Worm (Caenorhabditis elegans) whole organism, early embryonic: Measurements from ENCODE around the gene F44G3.7.

Experiments
- B0310.2 ChIP-seq: sonication (generic microtip); optimal IDR thresholded peaks from 2 replicates; lab custom pipeline; 2016; ENCODE audit warnings: mild to moderate bottlenecking, missing genetic modification characterization, missing compliant biosample characterization
- F13C5.2 ChIP-seq: sonication (generic microtip); optimal IDR thresholded peaks from 2 replicates; lab custom pipeline; 2017; ENCODE audit warnings: mild to moderate bottlenecking, missing genetic modification characterization, inconsistent platforms, missing compliant biosample characterization
- aly-1 ChIP-seq: sonication (generic microtip); optimal IDR thresholded peaks from 2 replicates; lab custom pipeline; 2016; ENCODE audit warnings: missing genetic modification characterization, missing compliant biosample characterization
- ama-1 ChIP-seq: fragments of 150-350 bp; optimal IDR thresholded peaks from 2 replicates; lab custom pipeline; 2014
- ceh-13 ChIP-seq: fragments of 200-800 bp; sonication (Bioruptor generic); optimal IDR thresholded peaks from 2 replicates; lab custom pipeline; 2018; ENCODE audit warnings: mild to moderate bottlenecking, missing genetic modification characterization, missing compliant biosample characterization
- ceh-36 ChIP-seq: sonication (generic microtip); optimal IDR thresholded peaks from 2 replicates; lab custom pipeline; 2016; ENCODE audit warnings: missing genetic modification characterization, inconsistent platforms, missing compliant biosample characterization
- ets-7 ChIP-seq: sonication (generic microtip); optimal IDR thresholded peaks from 2 replicates; lab custom pipeline; 2016; ENCODE audit warnings: missing genotype, missing genetic modification characterization, missing compliant biosample characterization
- flt-1 ChIP-seq: fragments of 200-800 bp; sonication (Bioruptor generic); IDR thresholded peaks from 2 replicates; pipeline ENCODE4 v1.3.6; 2022; ENCODE audit warnings: missing genetic modification characterization, missing compliant biosample characterization
- hmbx-1 ChIP-seq: sonication (generic microtip); optimal IDR thresholded peaks from 2 replicates; lab custom pipeline; 2016; ENCODE audit warnings: mild to moderate bottlenecking, missing genetic modification characterization, missing compliant biosample characterization
- hmg-4 ChIP-seq: fragments of 200-800 bp; sonication (Bioruptor generic); optimal IDR thresholded peaks from 2 replicates; lab custom pipeline; 2018; ENCODE audit warnings: mild to moderate bottlenecking, missing genetic modification characterization, missing compliant biosample characterization
- hnd-1 ChIP-seq: sonication (generic microtip); optimal IDR thresholded peaks from 2 replicates; lab custom pipeline; 2016; ENCODE audit warnings: missing genetic modification characterization, missing compliant biosample characterization
- pes-1 ChIP-seq: fragments of 200-800 bp; sonication (Bioruptor generic); IDR thresholded peaks from 2 replicates; pipeline ENCODE4 v1.3.6; 2022; ENCODE audit warnings: missing genetic modification reagents, missing genetic modification characterization, missing compliant biosample characterization
- scrt-1 ChIP-seq: fragments of 200-800 bp; sonication (Bioruptor generic); IDR thresholded peaks from 2 replicates; pipeline ENCODE4 v1.3.6; 2022; ENCODE audit warnings: missing genetic modification characterization, missing compliant biosample characterization
- sea-1 ChIP-seq: fragments of 200-800 bp; sonication (Bioruptor generic); conservative IDR thresholded peaks from 2 replicates; pipeline ENCODE4 v1.3.6; 2022; ENCODE audit warnings: missing genetic modification characterization, missing compliant biosample characterization
- tbx-11 ChIP-seq: fragments of 200-800 bp; sonication (Bioruptor generic); IDR thresholded peaks from 2 replicates; pipeline ENCODE4 v1.3.6; 2022; ENCODE audit warnings: missing genetic modification characterization, missing compliant biosample characterization
- tbx-37 ChIP-seq: fragments of 200-800 bp; sonication (Bioruptor generic); conservative IDR thresholded peaks from 2 replicates; pipeline ENCODE4 v1.3.6; 2022; ENCODE audit warnings: missing genetic modification reagents, missing genetic modification characterization, missing compliant biosample characterization
- tra-4 ChIP-seq: sonication (generic microtip); optimal IDR thresholded peaks from 2 replicates; lab custom pipeline; 2017; ENCODE audit warnings: missing genetic modification characterization, missing compliant biosample characterization

F44G3.7 gene

ce11 chrV:16145009-16145408 lies 8.1 kb upstream of the F44G3.7 start:
- TF ChIP-seq scrt-1 (GFP tag; lab: Robert Waterston, UW) (no peak), hnd-1 (tag; lab: Kevin White, UChicago) (no peak), ceh-36 (tag; lab: Kevin White, UChicago) (no peak), tbx-11 (GFP tag; lab: Robert Waterston, UW) (no peak), sea-1 (GFP tag; lab: Robert Waterston, UW) (no peak), B0310.2 (tag; lab: Kevin White, UChicago) (no peak), pes-1 (GFP tag; lab: Robert Waterston, UW) (no peak), flt-1 (no peak), tra-4 (tag; lab: Kevin White, UChicago) (no peak), ama-1 (lab: Kevin White, UChicago) (no peak)

ce11 chrV:16143066-16143581 lies 6.2 kb upstream of the F44G3.7 start, which contains the start of gene fbxa-88:
Gene fbxa-88, minus strand, starts transcription at chrV:16143116.
- TF ChIP-seq hmbx-1 (tag; lab: Kevin White, UChicago), result no peak
- TF ChIP-seq tra-4 (tag; lab: Kevin White, UChicago), result no peak
- no peak for TF ChIP-seq ceh-13 (GFP tag; lab: Kevin White, UChicago)
- no peak for TF ChIP-seq B0310.2 (tag; lab: Kevin White, UChicago)
- TF ChIP-seq hnd-1 (tag; lab: Kevin White, UChicago), result no peak

- no peak for TF ChIP-seq sea-1 (GFP tag; lab: Robert Waterston, UW)
- TF ChIP-seq F13C5.2, result no peak
- no peak for TF ChIP-seq hmbx-1 (tag; lab: Kevin White, UChicago)
- TF ChIP-seq ceh-13 (GFP tag; lab: Kevin White, UChicago), result no peak
- TF ChIP-seq aly-1, result no peak
- no peak for TF ChIP-seq flt-1
- TF ChIP-seq tra-4 (tag; lab: Kevin White, UChicago), result no peak
- no peak for TF ChIP-seq ets-7
- no peak for TF ChIP-seq ama-1 (lab: Kevin White, UChicago)
- TF ChIP-seq B0310.2 (tag; lab: Kevin White, UChicago), result no peak
- TF ChIP-seq hnd-1 (tag; lab: Kevin White, UChicago), result no peak
- TF ChIP-seq pes-1 (GFP tag; lab: Robert Waterston, UW), result no peak
- TF ChIP-seq hmg-4 (GFP tag; lab: Kevin White, UChicago), result no peak
- no peak for TF ChIP-seq tbx-37 (GFP tag; lab: Robert Waterston, UW)
These were observed 5.4 kb upstream of the F44G3.7 start, which contains the start of gene fbxa-18 for ce11 chrV:16142371-16142770. Gene fbxa-18, plus strand, starts transcription at chrV:16142671.

- TF ChIP-seq tbx-11 (GFP tag; lab: Robert Waterston, UW) (no peak), ama-1 (lab: Kevin White, UChicago) (no peak), hmbx-1 (tag; lab: Kevin White, UChicago) (no peak), ets-7 (no peak), F13C5.2 (no peak), aly-1 (no peak), ceh-36 (tag; lab: Kevin White, UChicago) (no peak), B0310.2 (tag; lab: Kevin White, UChicago) (no peak), tbx-37 (GFP tag; lab: Robert Waterston, UW) (no peak)
These were observed 4.1 kb upstream of the F44G3.7 start, which contains the start of gene clc-32 for ce11 chrV:16141071-16141470. Gene clc-32, minus strand, starts transcription at chrV:16141171.

- TF ChIP-seq hmbx-1 (tag; lab: Kevin White, UChicago), result no peak
- TF ChIP-seq hnd-1 (tag; lab: Kevin White, UChicago), result no peak
- TF ChIP-seq aly-1, result no peak
- no peak for TF ChIP-seq tra-4 (tag; lab: Kevin White, UChicago)
- no peak for TF ChIP-seq tbx-37 (GFP tag; lab: Robert Waterston, UW)
- no peak for TF ChIP-seq ama-1 (lab: Kevin White, UChicago)
- TF ChIP-seq pes-1 (GFP tag; lab: Robert Waterston, UW), result no peak
- no peak for TF ChIP-seq sea-1 (GFP tag; lab: Robert Waterston, UW)
- no peak for TF ChIP-seq F13C5.2
- no peak for TF ChIP-seq scrt-1 (GFP tag; lab: Robert Waterston, UW)
- no peak for TF ChIP-seq ceh-36 (tag; lab: Kevin White, UChicago)
- no peak for TF ChIP-seq tbx-11 (GFP tag; lab: Robert Waterston, UW)
- TF ChIP-seq flt-1, result no peak
- no peak for TF ChIP-seq hmg-4 (GFP tag; lab: Kevin White, UChicago)
- no peak for TF ChIP-seq ets-7
- TF ChIP-seq ceh-13 (GFP tag; lab: Kevin White, UChicago), result no peak
- TF ChIP-seq B0310.2 (tag; lab: Kevin White, UChicago), result no peak
These were observed 2.6 kb upstream of the F44G3.7 start, which contains the start of gene clc-11 for ce11 chrV:16139529-16139928. Gene clc-11, minus strand, starts transcription at chrV:16139629.

- no peak for TF ChIP-seq ama-1 (lab: Kevin White, UChicago)
- no peak for TF ChIP-seq hmbx-1 (tag; lab: Kevin White, UChicago)
- no peak for TF ChIP-seq pes-1 (GFP tag; lab: Robert Waterston, UW)
- no peak for TF ChIP-seq tbx-11 (GFP tag; lab: Robert Waterston, UW)
- TF ChIP-seq ceh-36 (tag; lab: Kevin White, UChicago), result no peak
- TF ChIP-seq F13C5.2, result no peak
- no peak for TF ChIP-seq flt-1
These were observed 4.2 kb downstream of the F44G3.7 start, which contains the start of gene fbxa-144 for ce11 chrV:16132705-16133104. Gene fbxa-144, minus strand, starts transcription at chrV:16132805.

ce11 chrV:16132215-16132614 lies 4.7 kb downstream of the F44G3.7 start:
- TF ChIP-seq B0310.2 (tag; lab: Kevin White, UChicago) (no peak), ama-1 (lab: Kevin White, UChicago) (no peak), tbx-11 (GFP tag; lab: Robert Waterston, UW) (no peak), F13C5.2 (no peak), hmg-4 (GFP tag; lab: Kevin White, UChicago) (no peak), ceh-36 (tag; lab: Kevin White, UChicago) (no peak), hnd-1 (tag; lab: Kevin White, UChicago) (no peak), hmbx-1 (tag; lab: Kevin White, UChicago) (no peak), tbx-37 (GFP tag; lab: Robert Waterston, UW) (no peak), aly-1 (no peak), ceh-13 (GFP tag; lab: Kevin White, UChicago) (no peak), flt-1 (no peak), pes-1 (GFP tag; lab: Robert Waterston, UW) (no peak), ets-7 (no peak), scrt-1 (GFP tag; lab: Robert Waterston, UW) (no peak), tra-4 (tag; lab: Kevin White, UChicago) (no peak), sea-1 (GFP tag; lab: Robert Waterston, UW) (no peak)
